Fruit fly (Drosophila melanogaster) whole organism, adult: Measurements from ENCODE around the gene CG6726.

Experiments used
- CG11617 ChIP-seq: fragments of 200-800 bp; sonication (Bioruptor generic); optimal IDR thresholded peaks from 2 replicates; lab custom pipeline; 2017; ENCODE audit warnings: mild to moderate bottlenecking, missing biosample characterization, missing genetic modification reagents, missing genetic modification characterization
- CG12768 ChIP-seq: fragments of 200-800 bp; sonication (Bioruptor generic); optimal IDR thresholded peaks from 2 replicates; lab custom pipeline; 2017; ENCODE audit warnings: missing biosample characterization, missing genetic modification characterization, mild to moderate bottlenecking, moderate library complexity, missing genetic modification reagents
- CG14711 ChIP-seq: fragments of 200-800 bp; sonication (Bioruptor generic); optimal IDR thresholded peaks from 2 replicates; lab custom pipeline; 2018; ENCODE audit warnings: missing biosample characterization, mild to moderate bottlenecking, missing genetic modification characterization, moderate library complexity
- CG1620 ChIP-seq: fragments of 200-800 bp; sonication (Bioruptor generic); optimal IDR thresholded peaks from 2 replicates; lab custom pipeline; 2016; ENCODE audit warnings: missing biosample characterization, missing genetic modification characterization
- CG33017 ChIP-seq: fragments of 200-800 bp; sonication (Bioruptor generic); optimal IDR thresholded peaks from 2 replicates; lab custom pipeline; 2018; ENCODE audit warnings: missing biosample characterization, mild to moderate bottlenecking, missing genetic modification characterization, moderate library complexity
- CG5204 ChIP-seq: fragments of 200-800 bp; sonication (Bioruptor generic); optimal IDR thresholded peaks from 2 replicates; lab custom pipeline; 2016; ENCODE audit warnings: missing biosample characterization, missing genetic modification characterization
- CG7045 ChIP-seq: fragments of 200-800 bp; sonication (Bioruptor generic); optimal IDR thresholded peaks from 2 replicates; lab custom pipeline; 2017; ENCODE audit warnings: missing biosample characterization, mild to moderate bottlenecking, missing genetic modification characterization
- CG7101 ChIP-seq: fragments of 200-800 bp; sonication (Bioruptor generic); optimal IDR thresholded peaks from 2 replicates; lab custom pipeline; 2018; ENCODE audit warnings: missing biosample characterization, mild to moderate bottlenecking, missing genetic modification characterization, moderate library complexity
- Clk ChIP-seq: fragments of 200-800 bp; sonication (Bioruptor generic); optimal IDR thresholded peaks from 2 replicates; lab custom pipeline; 2017; ENCODE audit warnings: missing biosample characterization, missing genetic modification characterization
- Crg-1 ChIP-seq: fragments of 200-800 bp; sonication (Bioruptor generic); optimal IDR thresholded peaks from 2 replicates; lab custom pipeline; 2016; ENCODE audit warnings: missing biosample characterization, missing genetic modification characterization
- Hr96 ChIP-seq: fragments of 200-800 bp; sonication (Bioruptor generic); optimal IDR thresholded peaks from 2 replicates; lab custom pipeline; 2016; ENCODE audit warnings: missing biosample characterization, missing genetic modification characterization
- Mnt ChIP-seq: fragments of 200-800 bp; sonication (Bioruptor generic); optimal IDR thresholded peaks from 2 replicates; lab custom pipeline; 2016; ENCODE audit warnings: missing biosample characterization, mild to moderate bottlenecking, missing genetic modification characterization
- bab1 ChIP-seq: fragments of 200-800 bp; sonication (Bioruptor generic); optimal IDR thresholded peaks from 3 replicates; lab custom pipeline; 2019; ENCODE audit warnings: missing biosample characterization, mild to moderate bottlenecking, missing genetic modification characterization, moderate library complexity
- cic ChIP-seq: fragments of 200-800 bp; sonication (Bioruptor generic); optimal IDR thresholded peaks from 2 replicates; lab custom pipeline; 2017; ENCODE audit warnings: missing biosample characterization, mild to moderate bottlenecking, missing genetic modification characterization, moderate library complexity
- cnc ChIP-seq, 2 experiments: fragments of >200 bp; optimal IDR thresholded peaks; 2 replicates each; lab custom pipeline; 2017
- kay ChIP-seq: fragments of 200-800 bp; sonication (Bioruptor generic); peaks from one replicate; lab custom pipeline; 2016; ENCODE audit warnings: missing biosample characterization, missing genetic modification characterization, borderline replicate concordance
- ovo ChIP-seq: fragments of 200-800 bp; sonication (Bioruptor generic); optimal IDR thresholded peaks from 2 replicates; lab custom pipeline; 2016; ENCODE audit warnings: missing biosample characterization, missing genetic modification characterization
- pad ChIP-seq: fragments of 200-800 bp; sonication (Bioruptor generic); optimal IDR thresholded peaks from 3 replicates; lab custom pipeline; 2017; ENCODE audit warnings: missing biosample characterization, missing genetic modification characterization, mild to moderate bottlenecking, moderate library complexity, missing genetic modification reagents
- tj ChIP-seq: fragments of 200-800 bp; sonication (Bioruptor generic); optimal IDR thresholded peaks from 3 replicates; lab custom pipeline; 2017; ENCODE audit warnings: missing biosample characterization, mild to moderate bottlenecking, missing genetic modification characterization, moderate library complexity
- toe ChIP-seq: fragments of 200-800 bp; sonication (Bioruptor generic); optimal IDR thresholded peaks from 2 replicates; lab custom pipeline; 2016; ENCODE audit warnings: missing biosample characterization, missing genetic modification characterization

CG6726 gene

dm6 chr3R:23057390-23057789 lies 34.1 kb upstream of the CG6726 start:
- TF ChIP-seq CG7101 (tag; lab: Kevin White, UChicago) (no peak), bab1 (GFP tag; lab: Kevin White, UChicago) (peak; percentile 2)

- TF ChIP-seq Clk (GFP tag; lab: Kevin White, UChicago) = no peak
- no peak for TF ChIP-seq CG5204 (GFP tag; lab: Kevin White, UChicago)
- TF ChIP-seq cic (GFP tag; lab: Kevin White, UChicago) = no peak
- TF ChIP-seq CG7045 (GFP tag; lab: Kevin White, UChicago) = no peak
- no peak for TF ChIP-seq CG11617 (GFP tag; lab: Kevin White, UChicago)
- TF ChIP-seq ovo (GFP tag; lab: Kevin White, UChicago) = no peak
- TF ChIP-seq CG7101 (tag; lab: Kevin White, UChicago) = no peak
- no peak for TF ChIP-seq bab1 (GFP tag; lab: Kevin White, UChicago)
- no peak for TF ChIP-seq CG14711 (tag; lab: Kevin White, UChicago)
- TF ChIP-seq CG12768 (GFP tag; lab: Kevin White, UChicago) = no peak
- no peak for TF ChIP-seq tj (GFP tag; lab: Kevin White, UChicago)
- no peak for TF ChIP-seq CG33017 (tag; lab: Kevin White, UChicago)
- no peak for TF ChIP-seq Mnt (GFP tag; lab: Kevin White, UChicago)
- no peak for TF ChIP-seq cnc (optimal IDR thresholded peaks at IDR 0.05; lab: Kevin White, UChicago)
- TF ChIP-seq Hr96 (GFP tag; lab: Kevin White, UChicago) = no peak
- TF ChIP-seq toe (GFP tag; lab: Kevin White, UChicago) = no peak
- TF ChIP-seq CG1620 (GFP tag; lab: Kevin White, UChicago) = no peak
Observed at dm6 chr3R:23058858-23059257, 32.7 kb upstream of the CG6726 start, which contains the start of gene Ctns. Gene Ctns, minus strand, starts transcription at chr3R:23058958.

DNA sequence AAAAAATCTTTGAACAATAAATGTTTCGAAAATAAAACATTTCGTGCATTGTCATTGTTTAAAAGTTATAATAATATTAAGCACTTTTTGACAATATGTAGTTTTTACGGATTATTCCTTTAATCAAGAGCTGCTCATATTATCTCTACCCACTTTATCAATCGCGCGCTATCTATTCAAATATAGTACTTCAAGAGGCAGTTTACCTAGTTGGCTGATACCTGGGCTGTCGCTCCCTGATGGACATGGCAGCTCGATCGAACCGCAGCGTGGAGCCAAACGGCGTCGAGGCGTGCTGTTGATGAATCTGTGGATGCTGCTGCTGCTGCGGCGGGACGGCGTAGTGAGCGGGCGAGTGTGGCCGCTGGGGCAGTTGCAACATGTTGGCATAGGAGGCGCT lies 31.4 kb upstream of the CG6726 start:
- TF ChIP-seq tj (GFP tag; lab: Kevin White, UChicago) (no peak), cnc (optimal IDR thresholded peaks at IDR 0.05; lab: Kevin White, UChicago) (no peak), Crg-1 (GFP tag; lab: Kevin White, UChicago) (no peak)

dm6 chr3R:23061209-23061608 lies 30.3 kb upstream of the CG6726 start, which contains the start of the genes sav and Ublcp1:
Gene sav, minus strand, starts transcription at chr3R:23061304.
Gene Ublcp1, plus strand, starts transcription at chr3R:23061493.
- TF ChIP-seq ovo (GFP tag; lab: Kevin White, UChicago) (no peak), Mnt (GFP tag; lab: Kevin White, UChicago) (no peak), CG1620 (GFP tag; lab: Kevin White, UChicago) (no peak), kay (no peak), CG5204 (GFP tag; lab: Kevin White, UChicago) (no peak), Clk (GFP tag; lab: Kevin White, UChicago) (no peak), pad (GFP tag; lab: Kevin White, UChicago) (no peak), CG7045 (GFP tag; lab: Kevin White, UChicago) (no peak), toe (GFP tag; lab: Kevin White, UChicago) (no peak), CG12768 (GFP tag; lab: Kevin White, UChicago) (no peak), CG14711 (tag; lab: Kevin White, UChicago) (peak; percentile 58), CG33017 (tag; lab: Kevin White, UChicago) (peak; percentile 10), tj (GFP tag; lab: Kevin White, UChicago) (peak; percentile 43), Crg-1 (GFP tag; lab: Kevin White, UChicago) (peak; percentile 0), CG11617 (GFP tag; lab: Kevin White, UChicago) (peak; percentile 9), CG7101 (tag; lab: Kevin White, UChicago) (peak; percentile 4)

dm6 chr3R:23067209-23067826 lies 24.2 kb upstream of the CG6726 start, which contains the start of gene CG17111:
Gene CG17111, minus strand, starts transcription at chr3R:23067259.
- TF ChIP-seq CG5204 (GFP tag; lab: Kevin White, UChicago) = peak; percentile 74
- peak; percentile 3 for TF ChIP-seq CG14711 (tag; lab: Kevin White, UChicago)
- TF ChIP-seq pad (GFP tag; lab: Kevin White, UChicago) = peak; percentile 30
- TF ChIP-seq CG1620 (GFP tag; lab: Kevin White, UChicago) = no peak
- TF ChIP-seq tj (GFP tag; lab: Kevin White, UChicago) = peak; percentile 39
- TF ChIP-seq bab1 (GFP tag; lab: Kevin White, UChicago) = no peak
- no peak for TF ChIP-seq ovo (GFP tag; lab: Kevin White, UChicago)
- TF ChIP-seq cic (GFP tag; lab: Kevin White, UChicago) = no peak
- TF ChIP-seq CG7045 (GFP tag; lab: Kevin White, UChicago) = peak; percentile 76
- peak; percentile 71 for TF ChIP-seq CG12768 (GFP tag; lab: Kevin White, UChicago)
- peak; percentile 76 for TF ChIP-seq CG11617 (GFP tag; lab: Kevin White, UChicago)
- TF ChIP-seq CG7101 (tag; lab: Kevin White, UChicago) = peak; percentile 54
- peak in 1 of 2 experiments; percentile 77 for TF ChIP-seq cnc (optimal IDR thresholded peaks at IDR 0.05; lab: Kevin White, UChicago)
- no peak for TF ChIP-seq Crg-1 (GFP tag; lab: Kevin White, UChicago)
- peak; percentile 25 for TF ChIP-seq Hr96 (GFP tag; lab: Kevin White, UChicago)
- TF ChIP-seq Clk (GFP tag; lab: Kevin White, UChicago) = peak; percentile 60
- no peak for TF ChIP-seq Mnt (GFP tag; lab: Kevin White, UChicago)
- TF ChIP-seq kay = peak; percentile 69
- TF ChIP-seq toe (GFP tag; lab: Kevin White, UChicago) = peak; percentile 63
- peak; percentile 59 for TF ChIP-seq CG33017 (tag; lab: Kevin White, UChicago)
